Worm (Caenorhabditis elegans) whole organism, L3 larva: ENCODE results near the gene fis-2.

Source experiments
- R02D3.7 ChIP-seq: fragments of 150-350 bp; optimal IDR thresholded peaks from 2 replicates; lab custom pipeline; 2014; ENCODE audit warnings: missing biosample characterization, missing genetic modification characterization
- ZK546.5 ChIP-seq: sonication (generic microtip); optimal IDR thresholded peaks from 2 replicates; lab custom pipeline; 2017; ENCODE audit warnings: missing biosample characterization, missing genetic modification characterization
- aly-2 ChIP-seq: fragments of 150-350 bp; optimal IDR thresholded peaks from 2 replicates; lab custom pipeline; 2014; ENCODE audit warnings: missing biosample characterization, missing genetic modification characterization
- ama-1 ChIP-seq: fragments of 150-350 bp; optimal IDR thresholded peaks from 2 replicates; lab custom pipeline; 2018
- ceh-16 ChIP-seq: sonication (generic microtip); optimal IDR thresholded peaks from 2 replicates; lab custom pipeline; 2017; ENCODE audit warnings: missing biosample characterization, missing genetic modification characterization
- ceh-28 ChIP-seq: fragments of 150-350 bp; optimal IDR thresholded peaks from 2 replicates; lab custom pipeline; 2014; ENCODE audit warnings: missing biosample characterization, missing genetic modification reagents, missing genetic modification characterization
- ceh-82 ChIP-seq: fragments of 150-350 bp; optimal IDR thresholded peaks from 2 replicates; lab custom pipeline; 2014; ENCODE audit warnings: missing biosample characterization, missing genetic modification characterization
- ceh-9 ChIP-seq: sonication (generic microtip); optimal IDR thresholded peaks from 2 replicates; lab custom pipeline; 2018; ENCODE audit warnings: missing biosample characterization, missing genetic modification characterization
- egl-27 ChIP-seq: sonication (generic microtip); optimal IDR thresholded peaks from 4 replicates; lab custom pipeline; 2017; ENCODE audit warnings: missing biosample characterization, missing genetic modification reagents, missing genetic modification characterization
- elt-2 ChIP-seq: sonication (generic microtip); optimal IDR thresholded peaks from 2 replicates; lab custom pipeline; 2016; ENCODE audit warnings: missing genetic modification reagents, mild to moderate bottlenecking, missing genetic modification characterization, missing compliant biosample characterization
- elt-3 ChIP-seq, 3 experiments: fragments of 150-350 bp in 1 of 3; sonication (generic microtip) in 2 of 3; optimal IDR thresholded peaks; 2 replicates in 2 of 3; 4 replicates in 1 of 3; lab custom pipeline; 2014 to 2017; ENCODE audit warnings: missing biosample characterization in 3 of 3, missing genetic modification characterization in 3 of 3
- fkh-10 ChIP-seq: sonication (generic microtip); optimal IDR thresholded peaks from 2 replicates; lab custom pipeline; 2017; ENCODE audit warnings: missing biosample characterization, missing genetic modification reagents, missing genetic modification characterization
- fkh-2 ChIP-seq: fragments of 150-350 bp; optimal IDR thresholded peaks from 2 replicates; lab custom pipeline; 2014; ENCODE audit warnings: missing biosample characterization, missing genetic modification reagents, missing genetic modification characterization
- fos-1 ChIP-seq: fragments of 150-350 bp; optimal IDR thresholded peaks from 2 replicates; lab custom pipeline; 2014; ENCODE audit warnings: missing biosample characterization, missing genetic modification characterization
- hmg-11 ChIP-seq: sonication (generic microtip); optimal IDR thresholded peaks from 2 replicates; lab custom pipeline; 2016; ENCODE audit warnings: missing genetic modification characterization, missing compliant biosample characterization
- jun-1 ChIP-seq: fragments of 150-350 bp; optimal IDR thresholded peaks from 2 replicates; lab custom pipeline; 2014; ENCODE audit warnings: missing biosample characterization, missing genetic modification reagents, missing genetic modification characterization
- lin-15B ChIP-seq: fragments of 150-350 bp; optimal IDR thresholded peaks from 2 replicates; lab custom pipeline; 2014; ENCODE audit warnings: missing biosample characterization, missing genetic modification characterization
- lin-39 ChIP-seq: fragments of 150-350 bp; optimal IDR thresholded peaks from 2 replicates; lab custom pipeline; 2018; ENCODE audit warnings: missing biosample characterization, missing genetic modification reagents, missing genetic modification characterization
- lsy-12 ChIP-seq: sonication (generic microtip); optimal IDR thresholded peaks from 2 replicates; lab custom pipeline; 2016; ENCODE audit warnings: mild to moderate bottlenecking, missing genetic modification characterization, missing compliant biosample characterization
- mml-1 ChIP-seq: fragments of 150-350 bp; sonication (generic microtip); optimal IDR thresholded peaks from 3 replicates; lab custom pipeline; 2014; ENCODE audit warnings: missing biosample characterization, missing genetic modification characterization
- nfya-1 ChIP-seq: sonication (generic microtip); optimal IDR thresholded peaks from 2 replicates; lab custom pipeline; 2017; ENCODE audit warnings: missing genetic modification characterization, mild to moderate bottlenecking, missing compliant biosample characterization, antibody characterized with exemption, moderate library complexity; ENCODE audit not compliant: insufficient read depth
- nhr-11 ChIP-seq: fragments of 150-350 bp; optimal IDR thresholded peaks from 2 replicates; lab custom pipeline; 2014; ENCODE audit warnings: missing biosample characterization, missing genetic modification characterization
- nhr-12 ChIP-seq: fragments of 150-350 bp; optimal IDR thresholded peaks from 2 replicates; lab custom pipeline; 2014; ENCODE audit warnings: missing biosample characterization, missing genetic modification characterization
- nhr-23 ChIP-seq: fragments of 150-350 bp; optimal IDR thresholded peaks from 2 replicates; lab custom pipeline; 2014; ENCODE audit warnings: missing biosample characterization, missing genetic modification reagents, missing genetic modification characterization
- nhr-237 ChIP-seq: fragments of 150-350 bp; optimal IDR thresholded peaks from 2 replicates; lab custom pipeline; 2014; ENCODE audit warnings: missing biosample characterization, missing genetic modification characterization
- nhr-25 ChIP-seq: sonication (generic microtip); optimal IDR thresholded peaks from 2 replicates; lab custom pipeline; 2017; ENCODE audit warnings: missing biosample characterization, missing genetic modification characterization
- nhr-43 ChIP-seq: sonication (generic microtip); optimal IDR thresholded peaks from 2 replicates; lab custom pipeline; 2016; ENCODE audit warnings: mild to moderate bottlenecking, missing genetic modification characterization, missing compliant biosample characterization; ENCODE audit not compliant: poor library complexity, severe bottlenecking
- nhr-67 ChIP-seq: fragments of 150-350 bp; optimal IDR thresholded peaks from 2 replicates; lab custom pipeline; 2014; ENCODE audit warnings: missing biosample characterization, missing genetic modification characterization
- nhr-76 ChIP-seq: fragments of 150-350 bp; sonication (generic microtip); optimal IDR thresholded peaks from 5 replicates; lab custom pipeline; 2014; ENCODE audit warnings: missing biosample characterization, missing genetic modification characterization
- pha-4 ChIP-seq: fragments of 150-350 bp; optimal IDR thresholded peaks from 2 replicates; lab custom pipeline; 2014; ENCODE audit warnings: missing biosample characterization, missing genetic modification reagents, missing genetic modification characterization
- pqm-1 ChIP-seq: fragments of 150-350 bp; optimal IDR thresholded peaks from 2 replicates; lab custom pipeline; 2017; ENCODE audit warnings: missing biosample characterization, missing genetic modification characterization, inconsistent platforms
- sea-2 ChIP-seq: fragments of 150-350 bp; sonication (generic microtip); optimal IDR thresholded peaks from 4 replicates; lab custom pipeline; 2014; ENCODE audit warnings: missing biosample characterization, missing genetic modification reagents, missing genetic modification characterization
- snpc-4 ChIP-seq: fragments of 150-350 bp; optimal IDR thresholded peaks from 2 replicates; lab custom pipeline; 2014; ENCODE audit warnings: missing biosample characterization, missing genetic modification characterization
- unc-39 ChIP-seq: sonication (generic microtip); optimal IDR thresholded peaks from 4 replicates; lab custom pipeline; 2017; ENCODE audit warnings: missing biosample characterization, missing genetic modification characterization
- zag-1 ChIP-seq: fragments of 150-350 bp; optimal IDR thresholded peaks from 2 replicates; lab custom pipeline; 2014; ENCODE audit warnings: missing biosample characterization, missing genetic modification characterization
- ztf-4 ChIP-seq: fragments of 150-350 bp; optimal IDR thresholded peaks from 2 replicates; lab custom pipeline; 2014; ENCODE audit warnings: missing biosample characterization, missing genetic modification characterization

The fis-2 gene

DNA sequence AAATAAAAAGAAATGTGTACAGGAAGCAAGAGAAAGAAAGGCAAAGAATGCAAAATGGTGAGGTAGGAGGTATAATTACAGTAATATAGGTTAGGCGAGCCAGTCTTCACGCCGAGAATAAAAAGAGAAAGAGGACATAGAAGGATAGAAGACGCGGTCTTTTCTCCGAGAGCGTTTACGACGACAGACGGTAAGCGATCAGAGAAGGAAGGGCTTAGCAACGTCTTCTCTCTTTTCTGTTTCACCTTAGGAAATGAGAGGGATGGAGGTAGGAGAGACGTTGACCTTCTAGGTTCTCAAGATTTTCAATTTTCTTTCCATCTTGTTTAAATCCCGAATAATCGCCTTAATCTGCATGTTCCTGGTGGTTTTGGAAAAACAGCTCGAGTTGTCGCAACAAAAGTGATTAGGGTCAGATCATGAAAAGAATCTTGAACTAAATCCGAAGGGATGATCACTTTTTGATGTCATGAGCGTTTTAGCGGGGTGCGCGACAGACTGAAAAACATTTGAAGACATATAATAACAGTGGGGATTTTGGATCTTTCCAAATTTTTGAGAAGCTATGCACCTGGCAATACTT is 14.0 kb downstream of the fis-2 start, which contains the start of gene cutl-29:
Gene cutl-29 (minus strand): TSS at position 51 of the 583 bp plus-strand sequence.
- TF ChIP-seq ztf-4 (tag; lab: Kevin White, UChicago) (no peak), pqm-1 (tag; lab: Kevin White, UChicago) (no peak), snpc-4 (tag; lab: Kevin White, UChicago) (no peak)

DNA sequence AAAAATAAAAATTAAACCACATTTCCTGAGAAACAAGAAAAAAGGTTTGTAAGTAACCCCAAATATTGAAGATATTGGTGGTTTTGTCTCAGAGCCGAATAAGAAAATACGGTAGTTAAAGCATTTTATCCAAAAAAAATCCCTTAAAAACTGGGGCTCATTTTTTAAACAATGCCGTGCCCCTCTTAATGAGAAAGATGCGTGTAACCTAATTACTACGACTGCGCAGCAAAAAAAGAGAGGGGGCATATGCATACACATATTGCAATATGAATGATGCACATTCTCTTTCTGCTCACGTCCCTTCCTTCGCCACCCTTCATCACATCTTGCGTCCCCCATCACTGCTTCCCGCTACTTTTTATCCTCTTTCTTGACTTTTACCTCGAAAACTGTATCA is 16.9 kb downstream of the fis-2 start:
- TF ChIP-seq sea-2 (GFP tag; lab: Kevin White, UChicago) (no peak), ceh-16 (tag; lab: Kevin White, UChicago) (no peak), aly-2 (no peak), zag-1 (tag; lab: Kevin White, UChicago) (no peak)

DNA sequence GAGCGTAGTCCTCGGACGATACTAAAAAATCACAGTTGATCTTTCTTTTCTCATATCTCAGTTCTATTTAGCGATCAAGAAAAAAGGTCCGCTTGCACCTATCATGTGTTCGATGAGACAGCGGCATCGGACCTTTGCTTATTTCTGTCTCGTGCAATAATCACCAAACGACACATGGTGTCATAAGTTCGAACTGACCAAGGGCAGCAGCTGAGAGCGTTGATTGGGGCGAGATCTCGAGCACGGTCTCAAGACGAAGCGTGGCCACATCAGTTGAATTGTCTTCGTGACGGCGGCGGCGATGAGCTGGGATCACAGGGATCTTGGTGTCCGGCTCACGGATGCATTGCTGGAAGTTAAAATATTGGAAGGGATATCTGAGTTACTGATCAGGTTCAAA is 22.3 kb downstream of the fis-2 start:
- TF ChIP-seq zag-1 (tag; lab: Kevin White, UChicago) = no peak
- TF ChIP-seq nhr-12 = no peak
- no peak for TF ChIP-seq nhr-237 (tag; lab: Kevin White, UChicago)
- no peak for TF ChIP-seq nhr-76 (tag; lab: Kevin White, UChicago)
- TF ChIP-seq elt-2 (tag; lab: Kevin White, UChicago) = no peak
- TF ChIP-seq nhr-43 (tag; lab: Kevin White, UChicago) = no peak
- TF ChIP-seq ZK546.5 (tag; lab: Kevin White, UChicago) = no peak
- TF ChIP-seq nhr-25 = no peak
- no peak for TF ChIP-seq fos-1 (tag; lab: Kevin White, UChicago)
- TF ChIP-seq nfya-1 (tag; lab: Kevin White, UChicago) = no peak
- TF ChIP-seq ceh-16 (tag; lab: Kevin White, UChicago) = no peak
- no peak for TF ChIP-seq ztf-4 (tag; lab: Kevin White, UChicago)
- TF ChIP-seq lin-39 = no peak
- TF ChIP-seq mml-1 (tag; lab: Kevin White, UChicago) = no peak
- no peak for TF ChIP-seq nhr-11 (tag; lab: Kevin White, UChicago)
- TF ChIP-seq ama-1 (lab: Kevin White, UChicago) = no peak
- TF ChIP-seq nhr-23 (tag; lab: Kevin White, UChicago) = no peak

DNA sequence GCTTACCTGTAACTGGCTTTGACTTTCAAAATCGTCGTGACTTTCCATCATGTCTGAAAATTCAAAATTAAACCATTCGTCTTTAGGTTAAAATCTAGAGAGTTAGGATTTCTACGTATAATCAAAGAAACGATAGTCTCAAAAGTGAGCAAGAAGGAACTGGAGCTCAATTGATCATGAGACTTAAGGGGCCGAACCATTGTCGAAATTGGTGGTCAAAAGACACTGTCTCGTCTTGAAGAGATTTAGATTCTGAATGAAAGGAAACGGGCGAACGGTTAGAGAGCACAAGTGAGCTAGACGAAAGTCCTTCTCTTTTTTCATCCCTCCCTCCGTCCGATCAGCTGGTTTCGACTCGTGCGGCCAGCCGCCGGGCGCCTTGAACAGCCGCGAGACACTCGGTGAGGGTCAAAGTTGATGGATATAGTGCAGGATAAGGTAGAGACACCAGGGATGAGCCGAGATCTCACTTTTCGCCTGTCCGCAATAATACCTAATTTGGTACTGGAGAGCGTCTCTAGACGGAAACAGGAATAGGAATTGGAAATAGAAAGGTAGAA is 23.8 kb downstream of the fis-2 start, which contains the start of gene M60.7:
Gene M60.7 (minus strand): TSS at position 51 of the 560 bp plus-strand sequence.
- peak; percentile 7 for TF ChIP-seq lin-39
- no peak for TF ChIP-seq elt-3 (tag; optimal IDR thresholded peaks at IDR 0.05; lab: Kevin White, UChicago)
- TF ChIP-seq ceh-82 (tag; lab: Kevin White, UChicago) = no peak
- TF ChIP-seq, all 47 proteins: peak for 1

DNA sequence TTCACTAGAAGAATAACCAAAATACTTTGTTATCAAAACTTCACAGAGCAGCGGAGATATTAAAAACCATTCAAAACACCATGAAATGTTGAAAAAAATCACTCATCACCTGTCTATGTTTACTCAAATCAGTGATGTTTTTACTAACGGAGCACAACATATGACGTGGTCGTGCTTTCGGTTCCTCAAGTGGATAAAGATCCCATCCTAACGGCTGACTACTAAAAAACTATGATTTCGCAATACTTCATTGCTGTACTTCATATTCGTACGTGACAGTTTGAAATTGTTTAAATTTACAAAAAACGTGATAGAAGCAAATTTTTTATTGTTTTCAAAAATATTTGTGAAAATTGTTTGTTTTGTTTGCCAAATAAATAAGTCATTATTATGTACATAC is 27.3 kb downstream of the fis-2 start:
- TF ChIP-seq pha-4 (tag; lab: Kevin White, UChicago) (peak; percentile 52), ZK546.5 (tag; lab: Kevin White, UChicago) (no peak)

DNA sequence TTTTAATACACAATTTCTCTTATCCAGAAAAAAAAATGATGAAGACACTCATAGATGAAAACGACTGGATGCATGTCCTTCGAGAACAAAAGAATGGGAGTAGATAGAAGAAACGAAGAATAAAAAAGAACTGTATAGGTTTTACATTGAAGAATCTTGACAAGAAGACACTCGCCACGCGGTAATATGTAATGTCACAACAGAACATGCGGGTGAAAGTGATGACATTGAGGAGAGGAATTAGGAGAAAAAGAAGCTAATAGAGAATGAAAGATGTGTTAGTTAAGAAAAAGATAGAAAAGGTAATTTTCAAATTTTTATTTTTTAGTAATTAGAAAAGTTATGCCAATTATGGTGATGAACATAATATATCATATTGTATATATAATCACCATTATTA is 29.6 kb downstream of the fis-2 start:
- no peak for TF ChIP-seq nhr-43 (tag; lab: Kevin White, UChicago)
- TF ChIP-seq nhr-23 (tag; lab: Kevin White, UChicago) = peak; percentile 15
- TF ChIP-seq nhr-76 (tag; lab: Kevin White, UChicago) = no peak
- TF ChIP-seq pha-4 (tag; lab: Kevin White, UChicago) = no peak
- no peak for TF ChIP-seq hmg-11 (tag; lab: Kevin White, UChicago)
- TF ChIP-seq snpc-4 (tag; lab: Kevin White, UChicago) = no peak
- no peak for TF ChIP-seq ceh-16 (tag; lab: Kevin White, UChicago)
- peak; percentile 74 for TF ChIP-seq nhr-25
- no peak for TF ChIP-seq ceh-28 (tag; lab: Kevin White, UChicago)
- TF ChIP-seq R02D3.7 = no peak
- TF ChIP-seq lin-39 = no peak
- no peak for TF ChIP-seq jun-1

DNA sequence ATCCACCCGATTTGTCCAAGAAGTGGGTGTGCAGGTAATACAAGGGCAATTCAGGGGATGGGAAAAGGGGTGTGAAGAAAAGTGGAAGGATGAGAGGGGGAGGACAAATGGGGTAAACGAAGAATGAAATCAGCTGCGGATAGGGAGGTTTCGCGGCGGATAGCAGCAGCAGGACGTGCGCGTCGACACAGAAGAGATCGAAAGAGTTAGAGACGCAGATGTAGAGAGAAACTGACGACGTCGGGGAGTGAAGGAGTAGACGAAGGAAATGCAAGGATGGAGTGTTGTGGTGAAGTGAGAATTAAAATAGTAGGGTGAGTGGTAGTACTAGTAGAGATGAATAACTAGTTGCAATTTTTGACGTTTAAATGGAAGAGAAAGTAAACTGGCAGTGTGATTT is 32.7 kb downstream of the fis-2 start, which contains the start of gene M60.6:
Gene M60.6 (minus strand): TSS at position 166 of the 400 bp plus-strand sequence.
- TF ChIP-seq lin-39 = no peak
- TF ChIP-seq nhr-67 (tag; lab: Kevin White, UChicago) = no peak
- no peak for TF ChIP-seq lsy-12
- TF ChIP-seq elt-3 (tag; optimal IDR thresholded peaks at IDR 0.05; lab: Kevin White, UChicago) = no peak
- TF ChIP-seq ceh-16 (tag; lab: Kevin White, UChicago) = no peak
- TF ChIP-seq unc-39 (tag; lab: Kevin White, UChicago) = no peak
- no peak for TF ChIP-seq fkh-10 (GFP tag; lab: Kevin White, UChicago)
- TF ChIP-seq R02D3.7 = no peak
- no peak for TF ChIP-seq nhr-237 (tag; lab: Kevin White, UChicago)
- no peak for TF ChIP-seq ceh-9
- no peak for TF ChIP-seq ZK546.5 (tag; lab: Kevin White, UChicago)
- peak; percentile 47 for TF ChIP-seq nfya-1 (tag; lab: Kevin White, UChicago)
- TF ChIP-seq egl-27 (tag; lab: Kevin White, UChicago) = no peak
- TF ChIP-seq lin-15B (tag; lab: Kevin White, UChicago) = no peak
- TF ChIP-seq snpc-4 (tag; lab: Kevin White, UChicago) = peak; percentile 34
- TF ChIP-seq ztf-4 (tag; lab: Kevin White, UChicago) = no peak
- TF ChIP-seq hmg-11 (tag; lab: Kevin White, UChicago) = peak; percentile 24
- peak; percentile 33 for TF ChIP-seq nhr-23 (tag; lab: Kevin White, UChicago)
- TF ChIP-seq fkh-2 = no peak
- TF ChIP-seq elt-2 (tag; lab: Kevin White, UChicago) = no peak
- TF ChIP-seq nhr-25 = peak; percentile 51
- TF ChIP-seq nhr-43 (tag; lab: Kevin White, UChicago) = peak; percentile 23
